Fruit fly (Drosophila melanogaster) whole organism, prepupa: ENCODE results near the gene CG42538.

Experiments used
- CG31627 ChIP-seq: fragments of 200-800 bp; sonication (Bioruptor generic); optimal IDR thresholded peaks from 3 replicates; lab custom pipeline; 2016; ENCODE audit warnings: missing biosample characterization, missing genetic modification characterization
- CG34406 ChIP-seq: fragments of 200-800 bp; sonication (Bioruptor generic); optimal IDR thresholded peaks from 3 replicates; lab custom pipeline; 2016; ENCODE audit warnings: missing biosample characterization, missing genetic modification characterization
- CG3919 ChIP-seq: fragments of 200-800 bp; sonication (Bioruptor generic); optimal IDR thresholded peaks from 3 replicates; lab custom pipeline; 2016; ENCODE audit warnings: missing biosample characterization, missing genetic modification characterization
- CG6808 ChIP-seq: fragments of 200-800 bp; sonication (Bioruptor generic); optimal IDR thresholded peaks from 3 replicates; lab custom pipeline; 2017; ENCODE audit warnings: missing biosample characterization, missing genetic modification characterization, mild to moderate bottlenecking, moderate library complexity, missing genetic modification reagents
- CG6854 ChIP-seq: fragments of 200-800 bp; sonication (Bioruptor generic); optimal IDR thresholded peaks from 2 replicates; lab custom pipeline; 2017; ENCODE audit warnings: missing biosample characterization, mild to moderate bottlenecking, missing genetic modification characterization
- Eip75B ChIP-seq: fragments of 200-800 bp; sonication (Bioruptor generic); optimal IDR thresholded peaks from 3 replicates; lab custom pipeline; 2016; ENCODE audit warnings: missing biosample characterization, missing genetic modification characterization
- Lpt ChIP-seq: fragments of 200-800 bp; sonication (Bioruptor generic); optimal IDR thresholded peaks from 3 replicates; lab custom pipeline; 2016; ENCODE audit warnings: missing biosample characterization, missing genetic modification characterization
- Sox15 ChIP-seq: fragments of 200-800 bp; sonication (Bioruptor generic); optimal IDR thresholded peaks from 3 replicates; lab custom pipeline; 2016; ENCODE audit warnings: missing biosample characterization, missing genetic modification characterization
- dsx ChIP-seq: fragments of 200-800 bp; optimal IDR thresholded peaks from 3 replicates; lab custom pipeline; 2019; ENCODE audit warnings: missing biosample characterization, mild to moderate bottlenecking, missing genetic modification characterization, moderate library complexity; ENCODE audit not compliant: poor library complexity, severe bottlenecking
- pdm3 ChIP-seq: fragments of 200-800 bp; sonication (Bioruptor generic); optimal IDR thresholded peaks from 3 replicates; lab custom pipeline; 2016; ENCODE audit warnings: missing biosample characterization, missing genetic modification characterization
- svp ChIP-seq: fragments of 200-800 bp; sonication (Bioruptor generic); peaks from one replicate; lab custom pipeline; 2016; ENCODE audit warnings: missing biosample characterization, missing genetic modification characterization

DNA sequence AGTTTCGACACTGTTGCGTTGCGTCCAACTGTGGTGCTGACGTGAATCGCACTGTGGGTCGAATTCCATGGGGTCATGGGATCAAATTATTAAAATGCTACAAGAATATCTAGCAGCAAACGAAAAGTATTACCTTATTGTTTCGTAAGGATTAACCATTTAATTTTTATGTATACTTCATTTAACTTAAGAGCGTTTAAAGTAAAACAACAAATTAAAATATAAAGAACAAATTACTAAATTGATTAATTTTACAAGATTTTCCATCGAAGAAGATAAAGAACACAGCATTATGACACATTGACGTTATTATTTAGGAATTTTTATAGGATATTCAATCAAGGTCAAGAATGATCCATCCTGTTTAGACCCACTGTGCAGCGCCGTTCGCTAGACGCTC lies 19.8 kb downstream of the CG42538 start:
- TF ChIP-seq CG34406 (GFP tag; lab: Kevin White, UChicago) (peak; percentile 12), CG31627 (GFP tag; lab: Kevin White, UChicago) (peak; percentile 23), CG6808 (GFP tag; lab: Kevin White, UChicago) (no peak), svp (GFP tag; lab: Kevin White, UChicago) (peak; percentile 61), pdm3 (GFP tag; lab: Kevin White, UChicago) (peak; percentile 34), CG6854 (GFP tag; lab: Kevin White, UChicago) (no peak), Sox15 (GFP tag; lab: Kevin White, UChicago) (peak; percentile 6), dsx (GFP tag; lab: Kevin White, UChicago) (no peak), Lpt (GFP tag; lab: Kevin White, UChicago) (peak; percentile 1), Eip75B (GFP tag; lab: Kevin White, UChicago) (no peak), CG3919 (peak; percentile 10)
